Worm (Caenorhabditis elegans) whole organism, late embryonic: ENCODE results near the gene F31D5.7.

Source experiments
- C08G9.2 ChIP-seq: sonication (generic microtip); optimal IDR thresholded peaks from 2 replicates; lab custom pipeline; 2016; ENCODE audit warnings: mild to moderate bottlenecking, missing genetic modification characterization, moderate library complexity, missing compliant biosample characterization
- C38D4.7 ChIP-seq: fragments of 200-800 bp; sonication (Bioruptor generic); optimal IDR thresholded peaks from 2 replicates; lab custom pipeline; 2018; ENCODE audit warnings: mild to moderate bottlenecking, missing genetic modification characterization, moderate library complexity, missing compliant biosample characterization
- ama-1 ChIP-seq: fragments of 150-350 bp; optimal IDR thresholded peaks from 2 replicates; lab custom pipeline; 2014
- hlh-13 ChIP-seq: fragments of 200-800 bp; sonication (Bioruptor generic); optimal IDR thresholded peaks from 2 replicates; lab custom pipeline; 2018; ENCODE audit warnings: mild to moderate bottlenecking, missing genetic modification characterization, missing compliant biosample characterization
- pha-4 ChIP-seq: fragments of 150-350 bp; optimal IDR thresholded peaks from 2 replicates; lab custom pipeline; 2018; ENCODE audit warnings: missing biosample characterization, missing genetic modification reagents, missing genetic modification characterization
- rnt-1 ChIP-seq: sonication (generic microtip); optimal IDR thresholded peaks from 2 replicates; lab custom pipeline; 2016; ENCODE audit warnings: missing genetic modification characterization, missing compliant biosample characterization
- ttx-3 ChIP-seq: sonication (generic microtip); optimal IDR thresholded peaks from 2 replicates; lab custom pipeline; 2016; ENCODE audit warnings: missing genetic modification reagents, missing genetic modification characterization, missing compliant biosample characterization
- unc-55 ChIP-seq: sonication (generic microtip); optimal IDR thresholded peaks from 2 replicates; lab custom pipeline; 2017; ENCODE audit warnings: missing biosample characterization, missing genetic modification reagents, missing genetic modification characterization
- unc-86 ChIP-seq: sonication (generic microtip); optimal IDR thresholded peaks from 2 replicates; lab custom pipeline; 2016; ENCODE audit warnings: missing genetic modification characterization, missing compliant biosample characterization

- TF ChIP-seq rnt-1 (tag; lab: Kevin White, UChicago) (no peak), C08G9.2 (tag; lab: Kevin White, UChicago) (no peak), hlh-13 (GFP tag; lab: Kevin White, UChicago) (no peak), C38D4.7 (GFP tag; lab: Kevin White, UChicago) (no peak), unc-86 (tag; lab: Kevin White, UChicago) (no peak), ttx-3 (tag; lab: Kevin White, UChicago) (no peak), ama-1 (lab: Kevin White, UChicago) (no peak), unc-55 (GFP tag; lab: Kevin White, UChicago) (no peak), pha-4 (no peak)
Observed at ce11 chrII:4179897-4180296, 31.3 kb upstream of the F31D5.7 start, which contains the start of gene R03H10.1.
